Fruit fly (Drosophila melanogaster): ENCODE results near the gene CG14137.

CG14137 gene

dm6 chr3L:11599255-11599654 is 610 bp downstream of the CG14137 start:
- no peak for TF ChIP-seq cato (GFP tag; optimal IDR thresholded peaks at IDR 0.05; ENCODE audit: borderline replicate concordance)
- TF ChIP-seq CG18764 (GFP tag; optimal IDR thresholded peaks at IDR 0.05), result no peak
- TF ChIP-seq eyg (GFP tag; optimal IDR thresholded peaks at IDR 0.05), result no peak
- no peak for TF ChIP-seq CG11093 (GFP tag; IDR thresholded peaks at IDR 0.05)
- no peak for TF ChIP-seq CG15269 (tag; optimal IDR thresholded peaks at IDR 0.05)
- no peak for TF ChIP-seq HmgD (GFP tag; optimal IDR thresholded peaks at IDR 0.05)
- TF ChIP-seq slp2 (GFP tag; optimal IDR thresholded peaks at IDR 0.05), result no peak
- TF ChIP-seq CG34422 (GFP tag; IDR thresholded peaks at IDR 0.05), result no peak
- TF ChIP-seq CG4282 (GFP tag; optimal IDR thresholded peaks at IDR 0.05), result no peak
- TF ChIP-seq inv (GFP tag; IDR thresholded peaks at IDR 0.05; ENCODE audit: partially characterized antibody), result no peak
- no peak for TF ChIP-seq dmrt99B (tag; optimal IDR thresholded peaks at IDR 0.05)
- no peak for TF ChIP-seq CG1529 (GFP tag; optimal IDR thresholded peaks at IDR 0.05)
- no peak for TF ChIP-seq CG11085 (GFP tag; IDR thresholded peaks at IDR 0.05)

dm6 chr3L:11596585-11597252 is 3.1 kb downstream of the CG14137 start, which contains the start of gene CG7368:
CG7368 (plus strand) TSS chr3L:11597202.
- TF ChIP-seq Xbp1 (GFP tag; optimal IDR thresholded peaks at IDR 0.05), result no peak
- no peak for TF ChIP-seq z (GFP tag; IDR thresholded peaks at IDR 0.05)
- no peak for TF ChIP-seq gro (GFP tag; optimal IDR thresholded peaks at IDR 0.05)
- TF ChIP-seq chinmo (GFP tag; IDR thresholded peaks at IDR 0.05; ENCODE audit: partially characterized antibody), result peak; percentile 58; the same call in 1 of the 4 replicates
- no peak for TF ChIP-seq CG10959 (GFP tag; IDR thresholded peaks at IDR 0.05)
- no peak for TF ChIP-seq CG12155 (GFP tag; optimal IDR thresholded peaks at IDR 0.05)
- no peak for TF ChIP-seq CG12299 (tag; optimal IDR thresholded peaks at IDR 0.05)
- TF ChIP-seq CG4854 (GFP tag; optimal IDR thresholded peaks at IDR 0.05), result no peak
- no peak for TF ChIP-seq dysf (GFP tag; IDR thresholded peaks at IDR 0.05)
- TF ChIP-seq cg (GFP tag; optimal IDR thresholded peaks at IDR 0.05), result peak; percentile 30
- TF ChIP-seq CG34422 (GFP tag; IDR thresholded peaks at IDR 0.05), result peak; percentile 41; the same call in 1 of the 3 replicates
- TF ChIP-seq CG10366 (GFP tag; IDR thresholded peaks at IDR 0.05), result no peak
- TF ChIP-seq CG7987 (GFP tag; optimal IDR thresholded peaks at IDR 0.05), result no peak
- TF ChIP-seq CG11695 (GFP tag; IDR thresholded peaks at IDR 0.05), result no peak
- no peak for TF ChIP-seq NC2α (GFP tag; optimal IDR thresholded peaks at IDR 0.05)
- no peak for TF ChIP-seq slp2 (GFP tag; optimal IDR thresholded peaks at IDR 0.05)
- TF ChIP-seq zfh2 (GFP tag; optimal IDR thresholded peaks at IDR 0.05), result no peak
- TF ChIP-seq CG9797 (GFP tag; optimal IDR thresholded peaks at IDR 0.05), result no peak
- no peak for TF ChIP-seq CG16813 (GFP tag; IDR thresholded peaks at IDR 0.05; ENCODE audit: partially characterized antibody)
- no peak for TF ChIP-seq CG1647 (GFP tag; optimal IDR thresholded peaks at IDR 0.05)
- peak; percentile 79 for TF ChIP-seq Meics (GFP tag; optimal IDR thresholded peaks at IDR 0.05)
- TF ChIP-seq CG4360 (GFP tag; IDR thresholded peaks at IDR 0.05), result no peak
- TF ChIP-seq CG5245 (GFP tag; optimal IDR thresholded peaks at IDR 0.05), result no peak
- peak; percentile 24 for TF ChIP-seq sens (GFP tag)
- no peak for TF ChIP-seq CG7271 (tag; optimal IDR thresholded peaks at IDR 0.05)
- no peak for TF ChIP-seq Fer3 (tag; optimal IDR thresholded peaks at IDR 0.05)
- TF ChIP-seq Trl (optimal IDR thresholded peaks at IDR 0.05), result peak; percentile 36 to 71
- no peak for TF ChIP-seq Trl (GFP tag; optimal IDR thresholded peaks at IDR 0.05)
- no peak for TF ChIP-seq lbe (GFP tag; optimal IDR thresholded peaks at IDR 0.05)
- no peak for TF ChIP-seq Eip74EF (GFP tag; optimal IDR thresholded peaks at IDR 0.05)
- TF ChIP-seq Deaf1 (tag; optimal IDR thresholded peaks at IDR 0.05), result peak; percentile 96
- TF ChIP-seq CG3163 (GFP tag; optimal IDR thresholded peaks at IDR 0.05), result peak; percentile 19
- TF ChIP-seq hb (GFP tag; IDR thresholded peaks at IDR 0.05; ENCODE audit: partially characterized antibody), result peak; percentile 34; the same call in 1 of the 3 replicates
- TF ChIP-seq Atf-2 (GFP tag; optimal IDR thresholded peaks at IDR 0.05), result no peak
- TF ChIP-seq CG10147 (GFP tag; optimal IDR thresholded peaks at IDR 0.05), result no peak
- TF ChIP-seq Dll (GFP tag; IDR thresholded peaks at IDR 0.05; ENCODE audit: partially characterized antibody), result no peak
- TF ChIP-seq corto (GFP tag; optimal IDR thresholded peaks at IDR 0.05), result no peak
- no peak for TF ChIP-seq CG10274 (GFP tag; optimal IDR thresholded peaks at IDR 0.05)
- no peak for TF ChIP-seq HLH3B (GFP tag; IDR thresholded peaks at IDR 0.05)

All from whole organism, embryonic.